Worm (Caenorhabditis elegans): ENCODE results near the gene T03G11.10.

ce11 chrX:5150389-5150788, 20.6 kb downstream of the T03G11.10 start, which contains the start of gene dpy-8:
- TF ChIP-seq ztf-23 (GFP tag; IDR thresholded peaks at IDR 0.05) (no peak), flt-1 (GFP tag; IDR thresholded peaks at IDR 0.05) (no peak), med-1 (GFP tag; optimal IDR thresholded peaks at IDR 0.05; ENCODE audit: insufficient read depth) (no peak), cog-1 (tag; optimal IDR thresholded peaks at IDR 0.05) (no peak), ref-1 (GFP tag; conservative IDR thresholded peaks at IDR 0.05) (no peak), klf-2 (GFP tag; conservative IDR thresholded peaks at IDR 0.05) (no peak), T22C8.4 (GFP tag; IDR thresholded peaks at IDR 0.05) (no peak)

Data from whole organism, midembryonic.